Worm (Caenorhabditis elegans) whole organism, L4/young adult: ENCODE measurements around the gene srt-64.

Experiments used
- W03F9.2 ChIP-seq: fragments of 150-350 bp; optimal IDR thresholded peaks from 2 replicates; lab custom pipeline; 2014; ENCODE audit warnings: missing biosample characterization, missing genetic modification characterization
- him-1 ChIP-seq: sonication (generic microtip); optimal IDR thresholded peaks from 2 replicates; lab custom pipeline; 2016; ENCODE audit warnings: missing genotype, missing genetic modification reagents, missing genetic modification characterization, missing compliant biosample characterization

ce11 chrV:5157660-5158059 lies 11.8 kb downstream of the srt-64 start, which contains the start of gene srx-39:
- TF ChIP-seq him-1 (tag; lab: Kevin White, UChicago) (no peak), W03F9.2 (no peak)
